Worm (Caenorhabditis elegans) whole organism, mixed stage, embryonic: ENCODE measurements around the gene mob-3.
A peak's percentile ranks its signal among the peaks of the same experiment; 100 is the strongest.

Experiments
- M03D4.4 ChIP-seq: sonication (generic microtip); optimal IDR thresholded peaks from 2 replicates; lab custom pipeline; 2017; ENCODE audit warnings: mild to moderate bottlenecking, missing genetic modification characterization, missing compliant biosample characterization
- blmp-1 ChIP-seq: fragments of 150-350 bp; optimal IDR thresholded peaks from 2 replicates; lab custom pipeline; 2014; ENCODE audit warnings: missing biosample characterization, missing genetic modification characterization
- ceh-39 ChIP-seq: fragments of 150-350 bp; optimal IDR thresholded peaks from 2 replicates; lab custom pipeline; 2014; ENCODE audit warnings: missing biosample characterization, missing genetic modification characterization
- ceh-83 ChIP-seq: fragments of 200-800 bp; sonication (Bioruptor generic); optimal IDR thresholded peaks from 2 replicates; lab custom pipeline; 2018; ENCODE audit warnings: mild to moderate bottlenecking, missing genetic modification characterization, missing compliant biosample characterization
- ces-1 ChIP-seq: fragments of 150-350 bp; optimal IDR thresholded peaks from 2 replicates; lab custom pipeline; 2014; ENCODE audit warnings: missing biosample characterization, missing genetic modification reagents, missing genetic modification characterization
- cnd-1 ChIP-seq: fragments of 200-800 bp; sonication (Bioruptor generic); optimal IDR thresholded peaks from 2 replicates; lab custom pipeline; 2018; ENCODE audit warnings: mild to moderate bottlenecking, missing genetic modification characterization, missing compliant biosample characterization
- elt-1 ChIP-seq: sonication (generic microtip); optimal IDR thresholded peaks from 2 replicates; lab custom pipeline; 2017; ENCODE audit warnings: missing genetic modification characterization, mild to moderate bottlenecking, missing compliant biosample characterization, antibody characterized with exemption, moderate library complexity, borderline replicate concordance; ENCODE audit not compliant: insufficient read depth
- elt-3 ChIP-seq: fragments of 150-350 bp; optimal IDR thresholded peaks from 2 replicates; lab custom pipeline; 2014; ENCODE audit warnings: missing biosample characterization, missing genetic modification characterization
- flh-1 ChIP-seq: fragments of 200-800 bp; sonication (Bioruptor generic); optimal IDR thresholded peaks from 2 replicates; lab custom pipeline; 2018; ENCODE audit warnings: mild to moderate bottlenecking, missing genetic modification characterization, moderate library complexity, missing compliant biosample characterization
- ham-2 ChIP-seq: fragments of 200-800 bp; sonication (Bioruptor generic); optimal IDR thresholded peaks from 2 replicates; lab custom pipeline; 2018; ENCODE audit warnings: mild to moderate bottlenecking, missing genetic modification characterization, missing compliant biosample characterization
- hlh-1 ChIP-seq: fragments of 150-350 bp; optimal IDR thresholded peaks from 2 replicates; lab custom pipeline; 2014; ENCODE audit warnings: missing biosample characterization, missing genetic modification reagents, missing genetic modification characterization
- lin-13 ChIP-seq: fragments of 150-350 bp; optimal IDR thresholded peaks from 2 replicates; lab custom pipeline; 2014; ENCODE audit warnings: missing biosample characterization, missing genetic modification characterization
- lin-32 ChIP-seq: fragments of 200-800 bp; sonication (Bioruptor generic); optimal IDR thresholded peaks from 2 replicates; lab custom pipeline; 2018; ENCODE audit warnings: mild to moderate bottlenecking, missing genetic modification characterization, missing compliant biosample characterization
- lsy-2 ChIP-seq: fragments of 150-350 bp; optimal IDR thresholded peaks from 2 replicates; lab custom pipeline; 2014; ENCODE audit warnings: missing biosample characterization, missing genetic modification characterization
- mab-5 ChIP-seq: fragments of 150-350 bp; optimal IDR thresholded peaks from 2 replicates; lab custom pipeline; 2014; ENCODE audit warnings: missing biosample characterization, missing genetic modification characterization
- mep-1 ChIP-seq: fragments of 150-350 bp; optimal IDR thresholded peaks from 2 replicates; lab custom pipeline; 2017; ENCODE audit warnings: missing biosample characterization, missing genetic modification reagents, missing genetic modification characterization, inconsistent platforms
- mls-2 ChIP-seq: sonication (generic microtip); optimal IDR thresholded peaks from 2 replicates; lab custom pipeline; 2016; ENCODE audit warnings: mild to moderate bottlenecking, missing genetic modification characterization, moderate library complexity, missing compliant biosample characterization
- nhr-12 ChIP-seq: fragments of 150-350 bp; optimal IDR thresholded peaks from 2 replicates; lab custom pipeline; 2014; ENCODE audit warnings: missing biosample characterization, missing genetic modification characterization
- nhr-2 ChIP-seq: fragments of 150-350 bp; optimal IDR thresholded peaks from 2 replicates; lab custom pipeline; 2014; ENCODE audit warnings: missing biosample characterization, missing genetic modification characterization
- nhr-237 ChIP-seq: fragments of 150-350 bp; optimal IDR thresholded peaks from 2 replicates; lab custom pipeline; 2014; ENCODE audit warnings: missing biosample characterization, missing genetic modification characterization
- nhr-28 ChIP-seq: fragments of 150-350 bp; optimal IDR thresholded peaks from 2 replicates; lab custom pipeline; 2014; ENCODE audit warnings: missing biosample characterization, missing genetic modification characterization
- pha-4 ChIP-seq: fragments of 150-350 bp; optimal IDR thresholded peaks from 2 replicates; lab custom pipeline; 2018; ENCODE audit warnings: missing biosample characterization, missing genetic modification reagents, missing genetic modification characterization
- sem-2 ChIP-seq: fragments of 200-800 bp; sonication (Bioruptor generic); optimal IDR thresholded peaks from 2 replicates; lab custom pipeline; 2018; ENCODE audit warnings: mild to moderate bottlenecking, missing genetic modification characterization, missing compliant biosample characterization
- snpc-4 ChIP-seq: fragments of 150-350 bp; optimal IDR thresholded peaks from 2 replicates; lab custom pipeline; 2014; ENCODE audit warnings: missing biosample characterization, missing genetic modification characterization
- sptf-1 ChIP-seq: sonication (generic microtip); optimal IDR thresholded peaks from 2 replicates; lab custom pipeline; 2017; ENCODE audit warnings: mild to moderate bottlenecking, missing genetic modification characterization, moderate library complexity, missing compliant biosample characterization
- tbx-8 ChIP-seq: fragments of 200-800 bp; sonication (Bioruptor generic); optimal IDR thresholded peaks from 2 replicates; lab custom pipeline; 2018; ENCODE audit warnings: mild to moderate bottlenecking, missing genetic modification characterization, moderate library complexity, missing compliant biosample characterization
- unc-120 ChIP-seq: sonication (generic microtip); optimal IDR thresholded peaks from 2 replicates; lab custom pipeline; 2017; ENCODE audit warnings: missing genetic modification characterization, missing compliant biosample characterization; ENCODE audit not compliant: poor library complexity, severe bottlenecking
- unc-39 ChIP-seq: fragments of 150-350 bp; optimal IDR thresholded peaks from 2 replicates; lab custom pipeline; 2014; ENCODE audit warnings: missing biosample characterization, missing genetic modification characterization
- unc-62 ChIP-seq: fragments of 150-350 bp; optimal IDR thresholded peaks from 2 replicates; lab custom pipeline; 2014; ENCODE audit warnings: missing biosample characterization, missing genetic modification reagents, missing genetic modification characterization
- zip-8 ChIP-seq: fragments of 150-350 bp; optimal IDR thresholded peaks from 2 replicates; lab custom pipeline; 2014; ENCODE audit warnings: missing biosample characterization, missing genetic modification characterization

Gene mob-3

ce11 chrIV:7388843-7389242 is at the start of gene mob-3:
mob-3 (minus strand) TSS chrIV:7388943.
- no peak for TF ChIP-seq unc-120 (tag; lab: Kevin White, UChicago)
- no peak for TF ChIP-seq mls-2 (tag; lab: Kevin White, UChicago)
- TF ChIP-seq lin-32 (GFP tag; lab: Kevin White, UChicago): no peak
- TF ChIP-seq lsy-2 (tag; lab: Kevin White, UChicago): no peak
- TF ChIP-seq sptf-1 (tag; lab: Kevin White, UChicago): no peak
- TF ChIP-seq nhr-28: no peak
- TF ChIP-seq tbx-8 (GFP tag; lab: Kevin White, UChicago): no peak
- no peak for TF ChIP-seq blmp-1
- TF ChIP-seq flh-1 (GFP tag; lab: Kevin White, UChicago): no peak
- no peak for TF ChIP-seq hlh-1 (tag; lab: Kevin White, UChicago)

- TF ChIP-seq lsy-2 (tag; lab: Kevin White, UChicago) (no peak), cnd-1 (tag; lab: Kevin White, UChicago) (no peak), nhr-12 (no peak), lin-32 (GFP tag; lab: Kevin White, UChicago) (no peak), sem-2 (GFP tag; lab: Kevin White, UChicago) (no peak), elt-3 (tag; lab: Kevin White, UChicago) (no peak), unc-39 (tag; lab: Kevin White, UChicago) (no peak), blmp-1 (no peak), ces-1 (GFP tag; lab: Kevin White, UChicago) (no peak), pha-4 (tag; lab: Kevin White, UChicago) (no peak), lin-13 (tag; lab: Kevin White, UChicago) (no peak), ceh-39 (no peak), flh-1 (GFP tag; lab: Kevin White, UChicago) (no peak), unc-120 (tag; lab: Kevin White, UChicago) (no peak), mab-5 (tag; lab: Kevin White, UChicago) (no peak), elt-1 (no peak), M03D4.4 (tag; lab: Kevin White, UChicago) (no peak)
Measured at ce11 chrIV:7433858-7434257, 45.1 kb upstream of the mob-3 start, which contains the start of gene B0496.11. B0496.11 (minus strand) TSS chrIV:7433958.

DNA sequence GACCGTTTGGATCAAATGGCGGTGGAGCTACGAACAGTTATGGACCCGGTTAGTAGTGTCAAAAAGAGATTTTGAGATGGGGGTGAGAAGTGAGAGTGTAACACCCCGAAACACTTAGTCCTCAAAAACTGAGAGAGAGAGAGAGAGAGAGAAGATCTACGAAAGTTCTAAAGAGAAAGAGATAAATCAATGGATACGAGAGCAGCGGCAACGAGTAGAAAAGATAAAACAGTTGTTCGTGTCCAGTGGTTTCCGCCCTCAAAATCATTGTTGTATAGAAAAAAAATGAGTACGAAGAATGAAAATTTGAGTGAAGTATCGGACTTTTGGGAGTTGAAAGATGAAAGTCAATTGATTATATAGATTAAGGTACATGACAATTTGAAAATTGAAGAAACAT is 40.3 kb upstream of the mob-3 start:
- TF ChIP-seq lsy-2 (tag; lab: Kevin White, UChicago) (no peak), nhr-28 (no peak), ces-1 (GFP tag; lab: Kevin White, UChicago) (no peak), ceh-83 (GFP tag; lab: Kevin White, UChicago) (no peak), unc-120 (tag; lab: Kevin White, UChicago) (peak; percentile 57), ham-2 (GFP tag; lab: Kevin White, UChicago) (no peak), sem-2 (GFP tag; lab: Kevin White, UChicago) (no peak), nhr-12 (no peak), unc-62 (peak; percentile 61), ceh-39 (no peak), hlh-1 (tag; lab: Kevin White, UChicago) (peak; percentile 86), snpc-4 (tag; lab: Kevin White, UChicago) (no peak)

ce11 chrIV:7428347-7428746 is 39.6 kb upstream of the mob-3 start:
- no peak for TF ChIP-seq nhr-12
- TF ChIP-seq hlh-1 (tag; lab: Kevin White, UChicago): no peak
- no peak for TF ChIP-seq sem-2 (GFP tag; lab: Kevin White, UChicago)
- no peak for TF ChIP-seq zip-8 (tag; lab: Kevin White, UChicago)
- TF ChIP-seq blmp-1: no peak
- no peak for TF ChIP-seq nhr-2 (tag; lab: Kevin White, UChicago)
- TF ChIP-seq ceh-83 (GFP tag; lab: Kevin White, UChicago): no peak
- TF ChIP-seq lin-32 (GFP tag; lab: Kevin White, UChicago): no peak
- no peak for TF ChIP-seq lsy-2 (tag; lab: Kevin White, UChicago)
- TF ChIP-seq ces-1 (GFP tag; lab: Kevin White, UChicago): no peak
- no peak for TF ChIP-seq mep-1 (tag; lab: Kevin White, UChicago)
- TF ChIP-seq nhr-237 (tag; lab: Kevin White, UChicago): no peak
- TF ChIP-seq unc-39 (tag; lab: Kevin White, UChicago): no peak
- TF ChIP-seq mab-5 (tag; lab: Kevin White, UChicago): no peak
- no peak for TF ChIP-seq sptf-1 (tag; lab: Kevin White, UChicago)
- no peak for TF ChIP-seq mls-2 (tag; lab: Kevin White, UChicago)

ce11 chrIV:7426055-7426454 is 37.3 kb upstream of the mob-3 start:
- TF ChIP-seq snpc-4 (tag; lab: Kevin White, UChicago): no peak
- peak; percentile 99 for TF ChIP-seq hlh-1 (tag; lab: Kevin White, UChicago)
- TF ChIP-seq unc-62: peak; percentile 83
- peak; percentile 92 for TF ChIP-seq unc-120 (tag; lab: Kevin White, UChicago)
- no peak for TF ChIP-seq nhr-28
